Fruit fly (Drosophila melanogaster): ENCODE results near the gene Lk.

Lk gene

dm6 chr3L:14562672-14563071, 2.1 kb upstream of the Lk start (continued):
- TF ChIP-seq fu2 (GFP tag; optimal IDR thresholded peaks at IDR 0.05): no peak
- no peak for TF ChIP-seq btn (GFP tag; optimal IDR thresholded peaks at IDR 0.05)
- TF ChIP-seq lilli (GFP tag; optimal IDR thresholded peaks at IDR 0.05): no peak
- TF ChIP-seq crp (GFP tag; optimal IDR thresholded peaks at IDR 0.05): no peak
- TF ChIP-seq ERR (GFP tag; optimal IDR thresholded peaks at IDR 0.05): no peak
- TF ChIP-seq CG15269 (tag; optimal IDR thresholded peaks at IDR 0.05): no peak
- TF ChIP-seq pfk (GFP tag; optimal IDR thresholded peaks at IDR 0.05): no peak
- no peak for TF ChIP-seq CG7786 (GFP tag; optimal IDR thresholded peaks at IDR 0.05)
- TF ChIP-seq Ptx1 (GFP tag; IDR thresholded peaks at IDR 0.05): no peak
- no peak for TF ChIP-seq Hr51 (GFP tag; optimal IDR thresholded peaks at IDR 0.05)
- TF ChIP-seq Med (GFP tag): peak; percentile 69
- no peak for TF ChIP-seq insv (GFP tag; optimal IDR thresholded peaks at IDR 0.05)
- no peak for TF ChIP-seq Lpt (GFP tag; optimal IDR thresholded peaks at IDR 0.05)
- no peak for TF ChIP-seq CG30403 (GFP tag; optimal IDR thresholded peaks at IDR 0.05)

dm6 chr3L:14559659-14560058, 905 bp downstream of the Lk start, which contains the start of gene CG34039:
CG34039 (plus strand) TSS chr3L:14560000.
- TF ChIP-seq bbx (GFP tag; IDR thresholded peaks at IDR 0.05; ENCODE audit: partially characterized antibody) (peak; percentile 96), gt (GFP tag; IDR thresholded peaks at IDR 0.05) (no peak), HLH54F (GFP tag; optimal IDR thresholded peaks at IDR 0.05) (no peak), da (GFP tag; optimal IDR thresholded peaks at IDR 0.05) (no peak), CG6791 (GFP tag; IDR thresholded peaks at IDR 0.05; ENCODE audit: partially characterized antibody) (peak; percentile 95), z (GFP tag; IDR thresholded peaks at IDR 0.05) (no peak), Neu2 (GFP tag; optimal IDR thresholded peaks at IDR 0.05; ENCODE audit: borderline replicate concordance) (no peak), MBD-R2 (GFP tag; IDR thresholded peaks at IDR 0.05) (peak; percentile 63), al (GFP tag; IDR thresholded peaks at IDR 0.05) (no peak), exex (tag; optimal IDR thresholded peaks at IDR 0.05) (peak; percentile 13), CG10979 (tag; optimal IDR thresholded peaks at IDR 0.05) (no peak), Bgb (GFP tag; IDR thresholded peaks at IDR 0.05; ENCODE audit: partially characterized antibody) (peak; percentile 93), wdn (GFP tag; IDR thresholded peaks at IDR 0.05) (no peak), fd3F (GFP tag; optimal IDR thresholded peaks at IDR 0.05) (no peak), wek (GFP tag; optimal IDR thresholded peaks at IDR 0.05) (no peak), Xrp1 (GFP tag; IDR thresholded peaks at IDR 0.05) (no peak), CG30020 (tag; optimal IDR thresholded peaks at IDR 0.05) (peak; percentile 45), dmrt99B (tag; optimal IDR thresholded peaks at IDR 0.05) (no peak), NC2β (GFP tag; optimal IDR thresholded peaks at IDR 0.05) (peak; percentile 25), CG2116 (GFP tag; optimal IDR thresholded peaks at IDR 0.05) (peak; percentile 97), CG10565 (GFP tag; optimal IDR thresholded peaks at IDR 0.05) (no peak), amos (GFP tag; IDR thresholded peaks at IDR 0.05; ENCODE audit: partially characterized antibody) (peak; percentile 93; the same call in 1 of the 2 replicates), org-1 (GFP tag; optimal IDR thresholded peaks at IDR 0.05) (no peak), onecut (GFP tag; IDR thresholded peaks at IDR 0.05) (no peak), pfk (GFP tag; optimal IDR thresholded peaks at IDR 0.05) (no peak), TFAM (GFP tag; optimal IDR thresholded peaks at IDR 0.05) (no peak), CG17361 (GFP tag; IDR thresholded peaks at IDR 0.05) (no peak), CG30431 (GFP tag; optimal IDR thresholded peaks at IDR 0.05) (no peak), CG2678 (tag; optimal IDR thresholded peaks at IDR 0.05) (no peak), eve (GFP tag; optimal IDR thresholded peaks at IDR 0.05) (peak in 1 of 2 experiments; percentile 79), CG18599 (GFP tag; optimal IDR thresholded peaks at IDR 0.05) (no peak), scrt (GFP tag; optimal IDR thresholded peaks at IDR 0.05) (no peak), CG8359 (GFP tag; optimal IDR thresholded peaks at IDR 0.05; ENCODE audit: borderline replicate concordance) (no peak), Scr (GFP tag; IDR thresholded peaks at IDR 0.05; ENCODE audit: partially characterized antibody) (peak; percentile 94), CG17829 (tag; optimal IDR thresholded peaks at IDR 0.05) (peak; percentile 60), en (GFP tag; optimal IDR thresholded peaks at IDR 0.05) (no peak), pho (GFP tag; optimal IDR thresholded peaks at IDR 0.05) (peak; percentile 4)
